Worm (Caenorhabditis elegans) whole organism, mixed stage, embryonic: ENCODE measurements around the gene T23D5.8.

Source experiments
- ces-1 ChIP-seq: fragments of 150-350 bp; optimal IDR thresholded peaks from 2 replicates; lab custom pipeline; 2014; ENCODE audit warnings: missing biosample characterization, missing genetic modification reagents, missing genetic modification characterization
- lsy-2 ChIP-seq: fragments of 150-350 bp; optimal IDR thresholded peaks from 2 replicates; lab custom pipeline; 2014; ENCODE audit warnings: missing biosample characterization, missing genetic modification characterization
- nhr-237 ChIP-seq: fragments of 150-350 bp; optimal IDR thresholded peaks from 2 replicates; lab custom pipeline; 2014; ENCODE audit warnings: missing biosample characterization, missing genetic modification characterization
- nhr-28 ChIP-seq: fragments of 150-350 bp; optimal IDR thresholded peaks from 2 replicates; lab custom pipeline; 2014; ENCODE audit warnings: missing biosample characterization, missing genetic modification characterization
- unc-39 ChIP-seq: fragments of 150-350 bp; optimal IDR thresholded peaks from 2 replicates; lab custom pipeline; 2014; ENCODE audit warnings: missing biosample characterization, missing genetic modification characterization
- unc-62 ChIP-seq: fragments of 150-350 bp; optimal IDR thresholded peaks from 2 replicates; lab custom pipeline; 2014; ENCODE audit warnings: missing biosample characterization, missing genetic modification reagents, missing genetic modification characterization
- ztf-11 ChIP-seq: fragments of 150-350 bp; optimal IDR thresholded peaks from 2 replicates; lab custom pipeline; 2014; ENCODE audit warnings: missing biosample characterization, missing genetic modification characterization

ce11 chrV:15732209-15732608 lies 16.0 kb downstream of the T23D5.8 start, which contains the start of gene str-38:
- TF ChIP-seq unc-62: no peak
- TF ChIP-seq unc-39 (tag; lab: Kevin White, UChicago): no peak
- no peak for TF ChIP-seq nhr-28 (tag; lab: Kevin White, UChicago)
- TF ChIP-seq ces-1: no peak
- TF ChIP-seq lsy-2 (tag; lab: Kevin White, UChicago): no peak
- TF ChIP-seq ztf-11 (tag; lab: Kevin White, UChicago): no peak
- no peak for TF ChIP-seq nhr-237 (tag; lab: Kevin White, UChicago)
